Worm (Caenorhabditis elegans): ENCODE data around the gene sra-13.

Gene sra-13

ce11 chrII:8405303-8405702 is 2.2 kb upstream of the sra-13 start, which contains the start of gene ubc-24:
TSS of gene ubc-24 (plus strand) at chrII:8405603.
- no peak for TF ChIP-seq C16A3.4 (tag; optimal IDR thresholded peaks at IDR 0.05)
- no peak for TF ChIP-seq aha-1 (tag; optimal IDR thresholded peaks at IDR 0.05)
- TF ChIP-seq dpl-1 (GFP tag; optimal IDR thresholded peaks at IDR 0.05): no peak
- TF ChIP-seq C34B4.2 (tag; optimal IDR thresholded peaks at IDR 0.05): no peak
- no peak for TF ChIP-seq efl-1 (optimal IDR thresholded peaks at IDR 0.05)
- no peak for TF ChIP-seq efl-1 (GFP tag; optimal IDR thresholded peaks at IDR 0.05 in 1 of 2)
- TF ChIP-seq ztf-4 (tag; optimal IDR thresholded peaks at IDR 0.05): no peak
- TF ChIP-seq hpl-2 (GFP tag; optimal IDR thresholded peaks at IDR 0.05): no peak
- no peak for TF ChIP-seq lin-13 (GFP tag; optimal IDR thresholded peaks at IDR 0.05)
- no peak for TF ChIP-seq skn-1 (tag; optimal IDR thresholded peaks at IDR 0.05)
- no peak for TF ChIP-seq ceh-8 (GFP tag; optimal IDR thresholded peaks at IDR 0.05)
- TF ChIP-seq pag-3 (tag; optimal IDR thresholded peaks at IDR 0.05; ENCODE audit: borderline replicate concordance, insufficient read depth): no peak
- no peak for TF ChIP-seq lin-39 (tag; optimal IDR thresholded peaks at IDR 0.05)
- no peak for TF ChIP-seq nhr-85 (tag)
- no peak for TF ChIP-seq sox-4 (tag; optimal IDR thresholded peaks at IDR 0.05)
- no peak for TF ChIP-seq snpc-4 (tag; optimal IDR thresholded peaks at IDR 0.05)

- peak; percentile 50 for TF ChIP-seq efl-3 (GFP tag; optimal IDR thresholded peaks at IDR 0.05)
- no peak for TF ChIP-seq ceh-8 (GFP tag; optimal IDR thresholded peaks at IDR 0.05)
- no peak for TF ChIP-seq fkh-10 (GFP tag; optimal IDR thresholded peaks at IDR 0.05)
- peak; percentile 17 for TF ChIP-seq blmp-1 (tag; optimal IDR thresholded peaks at IDR 0.05)
- no peak for TF ChIP-seq ceh-88 (GFP tag; IDR thresholded peaks at IDR 0.05)
- peak; percentile 60 for TF ChIP-seq lin-39 (tag; optimal IDR thresholded peaks at IDR 0.05)
- TF ChIP-seq ztf-11 (tag; optimal IDR thresholded peaks at IDR 0.05): peak in 1 of 2 experiments; percentile 28
- peak; percentile 82 for TF ChIP-seq nhr-85 (tag)
- peak; percentile 45 for TF ChIP-seq lin-14 (GFP tag; optimal IDR thresholded peaks at IDR 0.05)
- TF ChIP-seq mep-1 (tag; optimal IDR thresholded peaks at IDR 0.05): no peak
- no peak for TF ChIP-seq elt-2 (tag; optimal IDR thresholded peaks at IDR 0.05)
Observed at ce11 chrII:8409538-8409937, 2.1 kb downstream of the sra-13 start.

ce11 chrII:8411002-8411401 is 3.5 kb downstream of the sra-13 start:
- peak; percentile 92 for TF ChIP-seq blmp-1 (tag; optimal IDR thresholded peaks at IDR 0.05)
- TF ChIP-seq fkh-10 (GFP tag; optimal IDR thresholded peaks at IDR 0.05): no peak
- TF ChIP-seq ces-1 (GFP tag; optimal IDR thresholded peaks at IDR 0.05): no peak

ce11 chrII:8412061-8412721 is 4.7 kb downstream of the sra-13 start, which contains the start of gene efl-3:
TSS of gene efl-3 (plus strand) at chrII:8412671.
- TF ChIP-seq elt-2 (tag; optimal IDR thresholded peaks at IDR 0.05) (peak; percentile 33), nhr-47 (tag; optimal IDR thresholded peaks at IDR 0.05) (no peak), blmp-1 (tag; optimal IDR thresholded peaks at IDR 0.05) (peak; percentile 14), nhr-85 (tag) (peak; percentile 70), lin-35 (GFP tag; optimal IDR thresholded peaks at IDR 0.05) (peak in 1 of 2 experiments; percentile 6), snpc-4 (tag; optimal IDR thresholded peaks at IDR 0.05) (no peak), lin-14 (GFP tag; optimal IDR thresholded peaks at IDR 0.05) (peak; percentile 50), pqm-1 (tag; optimal IDR thresholded peaks at IDR 0.05) (no peak)

- no peak for TF ChIP-seq snpc-4 (tag; optimal IDR thresholded peaks at IDR 0.05)
- no peak for TF ChIP-seq nhr-20 (tag; optimal IDR thresholded peaks at IDR 0.05)
- TF ChIP-seq lin-13 (GFP tag; optimal IDR thresholded peaks at IDR 0.05): no peak
- no peak for TF ChIP-seq hpl-2 (GFP tag; optimal IDR thresholded peaks at IDR 0.05)
- TF ChIP-seq nhr-90 (tag; optimal IDR thresholded peaks at IDR 0.05; ENCODE audit: poor library complexity): no peak
- TF ChIP-seq mep-1 (tag; optimal IDR thresholded peaks at IDR 0.05): no peak
- TF ChIP-seq elt-2 (tag; optimal IDR thresholded peaks at IDR 0.05): peak; percentile 29
Observed at ce11 chrII:8412935-8413334, 5.5 kb downstream of the sra-13 start.

ce11 chrII:8415035-8415434 is 7.5 kb downstream of the sra-13 start:
- TF ChIP-seq rnt-1 (tag; optimal IDR thresholded peaks at IDR 0.05): peak; percentile 0
- no peak for TF ChIP-seq mdl-1 (tag; optimal IDR thresholded peaks at IDR 0.05)
- TF ChIP-seq snu-23 (GFP tag; optimal IDR thresholded peaks at IDR 0.05): no peak
- TF ChIP-seq unc-130 (tag; optimal IDR thresholded peaks at IDR 0.05): no peak
